Worm (Caenorhabditis elegans): Measurements from ENCODE around the gene C47E12.2.

C47E12.2 gene

DNA sequence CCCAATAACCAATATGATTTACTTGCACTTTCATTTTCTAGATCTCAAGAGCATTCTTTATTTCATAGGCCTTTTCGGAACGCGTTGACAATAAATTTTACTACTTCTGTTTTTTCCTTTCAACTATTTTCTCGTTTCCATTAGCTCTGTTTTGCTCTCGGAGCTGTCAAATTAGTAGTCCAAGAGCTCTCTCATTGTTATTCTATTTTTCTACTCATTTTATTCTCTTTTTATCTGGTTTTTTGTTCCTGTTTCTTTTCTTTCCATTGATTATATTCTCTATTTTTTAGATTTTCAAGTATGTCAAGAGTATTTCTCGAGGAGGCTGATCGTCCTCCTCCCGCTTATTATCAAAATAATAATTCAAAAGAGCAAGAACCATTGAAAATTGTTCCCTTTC, 43.8 kb upstream of the C47E12.2 start, which contains the start of gene T04B2.3:
Gene T04B2.3, plus strand, starts transcription at position 301 of the 400 bp plus-strand sequence.
- TF ChIP-seq mec-3 (tag; optimal IDR thresholded peaks at IDR 0.05; ENCODE audit: borderline replicate concordance), result no peak
- no peak for TF ChIP-seq tbx-2 (tag; optimal IDR thresholded peaks at IDR 0.05)
- TF ChIP-seq hlh-8 (tag; optimal IDR thresholded peaks at IDR 0.05), result no peak

DNA sequence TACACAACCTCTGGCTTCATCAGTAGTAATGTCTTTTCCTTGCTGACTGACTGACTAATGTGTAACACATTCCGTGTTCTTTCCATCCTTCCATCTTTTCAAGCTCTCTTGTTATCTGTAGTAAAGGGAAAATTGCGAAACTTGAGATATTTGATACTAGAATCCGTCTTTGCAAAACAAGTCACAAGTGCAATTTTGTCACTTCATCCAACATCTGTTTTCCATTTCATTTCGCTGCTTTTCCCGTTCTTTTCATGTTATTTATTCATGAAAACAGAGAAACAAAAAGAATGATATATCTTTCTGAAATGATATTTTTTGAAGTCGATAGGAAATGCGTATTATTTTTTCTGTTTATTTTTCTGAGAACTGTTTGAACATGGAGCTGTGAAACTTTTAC, 42.7 kb upstream of the C47E12.2 start:
- TF ChIP-seq lim-6 (tag; optimal IDR thresholded peaks at IDR 0.05) (no peak), ceh-34 (tag; optimal IDR thresholded peaks at IDR 0.05) (no peak), ttx-3 (tag; optimal IDR thresholded peaks at IDR 0.05) (no peak), C38D4.7 (GFP tag; optimal IDR thresholded peaks at IDR 0.05) (no peak), ceh-2 (tag; optimal IDR thresholded peaks at IDR 0.05) (no peak), ama-1 (optimal IDR thresholded peaks at IDR 0.05) (no peak), pat-9 (tag; optimal IDR thresholded peaks at IDR 0.05) (no peak), ceh-45 (GFP tag; IDR thresholded peaks at IDR 0.05) (no peak), zip-5 (tag; optimal IDR thresholded peaks at IDR 0.05) (no peak), nhr-11 (tag; optimal IDR thresholded peaks at IDR 0.05) (no peak), ceh-30 (tag; optimal IDR thresholded peaks at IDR 0.05) (no peak), K09A11.1 (tag; optimal IDR thresholded peaks at IDR 0.05; ENCODE audit: insufficient read depth) (no peak)

DNA sequence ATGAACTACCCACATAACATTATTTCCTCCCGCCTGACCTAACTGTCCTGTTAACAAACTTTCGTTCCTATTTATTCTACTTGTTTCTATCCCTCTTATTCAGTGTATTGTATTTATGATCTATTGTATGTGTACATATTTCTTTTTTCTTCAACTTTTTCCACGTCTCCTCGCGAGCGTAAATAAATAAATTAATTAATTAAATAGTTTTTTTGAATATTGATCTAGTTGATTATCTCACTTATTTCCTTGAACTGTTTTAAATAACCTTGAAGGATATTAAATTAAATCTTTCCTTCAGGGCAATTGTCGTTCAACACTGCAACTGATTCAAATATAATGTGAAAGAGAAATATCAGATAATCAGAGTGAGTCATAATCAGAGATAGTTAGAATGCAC, 39.6 kb upstream of the C47E12.2 start, which contains the start of gene frk-1:
Gene frk-1, plus strand, starts transcription at position 301 of the 400 bp plus-strand sequence.
- no peak for TF ChIP-seq ceh-18 (tag; optimal IDR thresholded peaks at IDR 0.05)
- no peak for TF ChIP-seq npax-4 (tag; optimal IDR thresholded peaks at IDR 0.05)
- no peak for TF ChIP-seq ceh-9 (tag; optimal IDR thresholded peaks at IDR 0.05)
- TF ChIP-seq hlh-13 (GFP tag; optimal IDR thresholded peaks at IDR 0.05), result no peak
- TF ChIP-seq tbx-7 (tag; optimal IDR thresholded peaks at IDR 0.05), result no peak
- no peak for TF ChIP-seq rnt-1 (tag; optimal IDR thresholded peaks at IDR 0.05)
- TF ChIP-seq C08G9.2 (tag; optimal IDR thresholded peaks at IDR 0.05), result no peak
- no peak for TF ChIP-seq eyg-1 (tag; optimal IDR thresholded peaks at IDR 0.05)
- no peak for TF ChIP-seq pha-2 (tag; optimal IDR thresholded peaks at IDR 0.05)
- TF ChIP-seq ceh-6 (GFP tag; optimal IDR thresholded peaks at IDR 0.05), result no peak
- no peak for TF ChIP-seq ahr-1 (tag; optimal IDR thresholded peaks at IDR 0.05)
- no peak for TF ChIP-seq pqm-1 (tag; optimal IDR thresholded peaks at IDR 0.05)
- TF ChIP-seq T23F11.4 (GFP tag; optimal IDR thresholded peaks at IDR 0.05), result no peak
- TF ChIP-seq ttx-3 (tag; optimal IDR thresholded peaks at IDR 0.05), result no peak
- TF ChIP-seq sox-2 (GFP tag; IDR thresholded peaks at IDR 0.05), result no peak
- no peak for TF ChIP-seq ceh-2 (tag; optimal IDR thresholded peaks at IDR 0.05)
- TF ChIP-seq unc-55 (GFP tag; optimal IDR thresholded peaks at IDR 0.05), result no peak
- no peak for TF ChIP-seq hlh-15 (tag; optimal IDR thresholded peaks at IDR 0.05)
- no peak for TF ChIP-seq elt-4 (tag; optimal IDR thresholded peaks at IDR 0.05)
- no peak for TF ChIP-seq F13H6.1 (tag; optimal IDR thresholded peaks at IDR 0.05)

DNA sequence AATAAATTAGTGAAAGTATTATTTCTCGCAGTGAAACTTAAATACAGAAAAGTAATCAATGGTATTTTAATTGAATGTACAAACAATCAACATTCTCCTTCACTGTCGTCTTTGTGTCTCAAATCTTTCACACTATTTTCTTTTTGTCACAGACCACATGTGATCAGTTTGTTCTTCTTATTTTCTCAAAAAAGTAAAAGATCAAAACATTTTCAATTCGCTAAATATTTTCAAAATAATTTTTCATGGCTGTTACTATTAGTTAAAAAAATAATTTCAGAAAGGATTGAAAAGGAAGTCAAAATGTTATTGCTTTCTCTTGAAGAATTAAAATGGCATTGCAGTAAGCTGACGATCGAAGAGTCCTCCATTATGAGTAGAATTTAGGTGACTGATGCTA, 37.5 kb upstream of the C47E12.2 start, which contains the start of gene dhs-31:
Gene dhs-31, minus strand, starts transcription at position 101 of the 400 bp plus-strand sequence.
- TF ChIP-seq dmd-4 (tag; optimal IDR thresholded peaks at IDR 0.05; ENCODE audit: borderline replicate concordance) (no peak), unc-42 (tag; optimal IDR thresholded peaks at IDR 0.05) (no peak), ceh-22 (tag; optimal IDR thresholded peaks at IDR 0.05) (no peak), madf-2 (tag; optimal IDR thresholded peaks at IDR 0.05) (no peak), nhr-11 (tag; optimal IDR thresholded peaks at IDR 0.05) (no peak), unc-3 (GFP tag; conservative IDR thresholded peaks at IDR 0.05) (no peak), unc-3 (tag; optimal IDR thresholded peaks at IDR 0.05) (no peak), lim-6 (tag; optimal IDR thresholded peaks at IDR 0.05) (no peak), ceh-31 (tag; optimal IDR thresholded peaks at IDR 0.05) (no peak), ceh-14 (tag; optimal IDR thresholded peaks at IDR 0.05) (no peak), mec-3 (tag; optimal IDR thresholded peaks at IDR 0.05; ENCODE audit: borderline replicate concordance) (no peak), pat-9 (tag; optimal IDR thresholded peaks at IDR 0.05) (no peak), fax-1 (tag; optimal IDR thresholded peaks at IDR 0.05) (no peak), pax-1 (tag; optimal IDR thresholded peaks at IDR 0.05) (no peak), rnt-1 (tag; optimal IDR thresholded peaks at IDR 0.05) (no peak), ref-2 (tag; optimal IDR thresholded peaks at IDR 0.05) (no peak), pha-2 (tag; optimal IDR thresholded peaks at IDR 0.05) (no peak)

Data from whole organism, late embryonic.